Worm (Caenorhabditis elegans) whole organism, L1 larva: ENCODE measurements around the gene yap-1.

Source experiments
- C16A3.4 ChIP-seq: fragments of 150-350 bp; optimal IDR thresholded peaks from 2 replicates; lab custom pipeline; 2014; ENCODE audit warnings: missing biosample characterization, missing genetic modification characterization
- Y116A8C.19 ChIP-seq: sonication (generic microtip); optimal IDR thresholded peaks from 2 replicates; lab custom pipeline; 2016; ENCODE audit warnings: missing compliant biosample characterization, missing genetic modification characterization, borderline replicate concordance
- aha-1 ChIP-seq: fragments of 150-350 bp; optimal IDR thresholded peaks from 2 replicates; lab custom pipeline; 2014; ENCODE audit warnings: missing biosample characterization, missing genetic modification characterization
- ama-1 ChIP-seq: fragments of 150-350 bp; optimal IDR thresholded peaks from 2 replicates; lab custom pipeline; 2014
- blmp-1 ChIP-seq: fragments of 150-350 bp; optimal IDR thresholded peaks from 2 replicates; lab custom pipeline; 2014; ENCODE audit warnings: missing biosample characterization, missing genetic modification characterization
- dsc-1 ChIP-seq: sonication (generic microtip); optimal IDR thresholded peaks from 2 replicates; lab custom pipeline; 2016; ENCODE audit warnings: mild to moderate bottlenecking, missing genetic modification characterization, missing compliant biosample characterization
- efl-1 ChIP-seq, 4 experiments: fragments of 150-350 bp; optimal IDR thresholded peaks in 3 of 4; peaks in 1 of 4; 1 replicate in 1 of 4; 2 replicates in 3 of 4; lab custom pipeline; 2014; ENCODE audit warnings: missing biosample characterization in 2 of 4, missing genetic modification characterization in 2 of 4, missing genetic modification reagents in 2 of 4
- egl-27 ChIP-seq, 2 experiments: fragments of 150-350 bp in 1 of 2; sonication (generic microtip); optimal IDR thresholded peaks; 3 replicates each; lab custom pipeline; 2017 to 2018; ENCODE audit warnings: missing biosample characterization in 2 of 2, missing genetic modification characterization in 2 of 2, missing genetic modification reagents in 2 of 2
- elt-3 ChIP-seq, 6 experiments: fragments of 150-350 bp in 1 of 6; sonication (generic microtip); optimal IDR thresholded peaks; 2 replicates each; lab custom pipeline; 2017 to 2018; ENCODE audit warnings: missing biosample characterization in 6 of 6, missing genetic modification characterization in 6 of 6, inconsistent platforms in 1 of 6
- fkh-8 ChIP-seq: sonication (generic microtip); optimal IDR thresholded peaks from 2 replicates; lab custom pipeline; 2016; ENCODE audit warnings: mild to moderate bottlenecking, missing genetic modification characterization, missing compliant biosample characterization
- grh-1 ChIP-seq: fragments of 200-800 bp; sonication (Bioruptor generic); IDR thresholded peaks from 2 replicates; pipeline ENCODE4 v1.3.6; 2022; ENCODE audit warnings: missing genetic modification reagents, missing genetic modification characterization, missing compliant biosample characterization
- hlh-17 ChIP-seq: fragments of 200-800 bp; sonication (Bioruptor generic); optimal IDR thresholded peaks from 2 replicates; lab custom pipeline; 2018; ENCODE audit warnings: missing genetic modification characterization, mild to moderate bottlenecking, missing compliant biosample characterization, moderate library complexity, borderline replicate concordance
- irx-1 ChIP-seq: sonication (generic microtip); optimal IDR thresholded peaks from 2 replicates; lab custom pipeline; 2016; ENCODE audit warnings: missing genetic modification characterization, missing compliant biosample characterization
- isw-1 ChIP-seq: fragments of 200-800 bp; sonication (Bioruptor generic); IDR thresholded peaks from 2 replicates; pipeline ENCODE4 v1.3.6; 2022; ENCODE audit warnings: missing genetic modification characterization, missing compliant biosample characterization
- lin-13 ChIP-seq: fragments of 150-350 bp; optimal IDR thresholded peaks from 2 replicates; lab custom pipeline; 2014; ENCODE audit warnings: missing biosample characterization, missing genetic modification reagents, missing genetic modification characterization
- lin-14 ChIP-seq: fragments of 200-800 bp; sonication (Bioruptor generic); optimal IDR thresholded peaks from 2 replicates; lab custom pipeline; 2018; ENCODE audit warnings: mild to moderate bottlenecking, missing genetic modification characterization, moderate library complexity, missing compliant biosample characterization
- lin-15B ChIP-seq: fragments of 150-350 bp; sonication (generic microtip); optimal IDR thresholded peaks from 3 replicates; lab custom pipeline; 2014; ENCODE audit warnings: missing biosample characterization, missing genetic modification characterization
- nhr-11 ChIP-seq: fragments of 150-350 bp; optimal IDR thresholded peaks from 2 replicates; lab custom pipeline; 2014; ENCODE audit warnings: missing biosample characterization, missing genetic modification characterization
- nhr-12 ChIP-seq: sonication (generic microtip); optimal IDR thresholded peaks from 2 replicates; lab custom pipeline; 2017; ENCODE audit warnings: missing biosample characterization, missing genetic modification characterization
- nhr-47 ChIP-seq: sonication (generic microtip); optimal IDR thresholded peaks from 2 replicates; lab custom pipeline; 2016; ENCODE audit warnings: mild to moderate bottlenecking, missing genetic modification characterization, moderate library complexity, missing compliant biosample characterization
- nhr-71 ChIP-seq: sonication (generic microtip); optimal IDR thresholded peaks from 2 replicates; lab custom pipeline; 2016; ENCODE audit warnings: mild to moderate bottlenecking, missing genetic modification characterization, moderate library complexity, missing compliant biosample characterization
- nhr-76 ChIP-seq: sonication (generic microtip); optimal IDR thresholded peaks from 2 replicates; lab custom pipeline; 2017; ENCODE audit warnings: missing biosample characterization, missing genetic modification characterization
- nhr-85 ChIP-seq: sonication (generic microtip); peaks from one replicate; lab custom pipeline; 2016; ENCODE audit warnings: missing genetic modification characterization, inconsistent platforms, missing compliant biosample characterization
- pax-3 ChIP-seq: fragments of 200-800 bp; sonication (Bioruptor generic); optimal IDR thresholded peaks from 2 replicates; lab custom pipeline; 2018; ENCODE audit warnings: mild to moderate bottlenecking, missing genetic modification characterization, moderate library complexity, missing compliant biosample characterization
- skn-1 ChIP-seq: fragments of 150-350 bp; optimal IDR thresholded peaks from 2 replicates; lab custom pipeline; 2014; ENCODE audit warnings: missing biosample characterization, missing genetic modification characterization
- snu-23 ChIP-seq: sonication (generic microtip); optimal IDR thresholded peaks from 2 replicates; lab custom pipeline; 2016; ENCODE audit warnings: missing genetic modification characterization, missing compliant biosample characterization
- sox-4 ChIP-seq: sonication (generic microtip); optimal IDR thresholded peaks from 2 replicates; lab custom pipeline; 2016; ENCODE audit warnings: missing genetic modification characterization, missing compliant biosample characterization
- tbx-2 ChIP-seq: sonication (generic microtip); optimal IDR thresholded peaks from 2 replicates; lab custom pipeline; 2016; ENCODE audit warnings: missing genetic modification characterization, missing compliant biosample characterization
- tlp-1 ChIP-seq: fragments of 150-350 bp; optimal IDR thresholded peaks from 2 replicates; lab custom pipeline; 2014; ENCODE audit warnings: missing biosample characterization, missing genetic modification characterization
- unc-86 ChIP-seq: sonication (generic microtip); optimal IDR thresholded peaks from 2 replicates; lab custom pipeline; 2016; ENCODE audit warnings: missing genetic modification characterization, missing compliant biosample characterization
- unc-98 ChIP-seq: fragments of 200-800 bp; sonication (Bioruptor generic); IDR thresholded peaks from 2 replicates; pipeline ENCODE4 v1.3.6; 2022; ENCODE audit warnings: missing genetic modification characterization, missing compliant biosample characterization
- zag-1 ChIP-seq: fragments of 150-350 bp; optimal IDR thresholded peaks from 2 replicates; lab custom pipeline; 2014; ENCODE audit warnings: missing biosample characterization, missing genetic modification characterization
- zip-4 ChIP-seq: fragments of 200-800 bp; sonication (Bioruptor generic); optimal IDR thresholded peaks from 2 replicates; lab custom pipeline; 2018; ENCODE audit warnings: mild to moderate bottlenecking, missing genetic modification characterization, moderate library complexity, missing compliant biosample characterization
- ztf-11 ChIP-seq, 2 experiments: sonication (generic microtip); optimal IDR thresholded peaks; 2 replicates each; lab custom pipeline; 2016 to 2017; ENCODE audit warnings: missing genetic modification characterization in 2 of 2, missing biosample characterization in 1 of 2, missing compliant biosample characterization in 1 of 2
- ztf-4 ChIP-seq: fragments of 150-350 bp; optimal IDR thresholded peaks from 2 replicates; lab custom pipeline; 2014; ENCODE audit warnings: missing biosample characterization, missing genetic modification characterization

The yap-1 gene

DNA sequence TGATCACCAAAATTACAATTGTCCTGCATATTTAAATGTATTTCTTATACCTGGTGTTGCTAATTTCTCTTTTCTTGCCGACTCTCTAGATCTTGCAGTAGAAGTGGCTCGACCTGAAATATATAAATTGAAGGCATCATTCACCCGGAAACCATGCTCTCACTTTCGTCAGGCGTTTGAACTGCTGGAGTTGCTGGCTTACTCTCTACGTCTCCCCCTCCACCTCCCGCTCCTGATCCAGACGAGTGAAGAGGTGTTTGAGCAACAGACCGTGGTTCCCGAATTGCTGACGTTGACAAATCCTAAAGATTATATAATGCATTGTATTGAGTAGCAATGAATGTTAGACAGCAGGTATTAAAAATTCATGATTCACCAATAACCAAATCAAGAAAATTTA lies 21.5 kb upstream of the yap-1 start:
- no peak for TF ChIP-seq zag-1 (tag; lab: Kevin White, UChicago)
- no peak for TF ChIP-seq unc-98 (GFP tag; lab: Robert Waterston, UW)
- TF ChIP-seq sox-4 (tag; lab: Kevin White, UChicago) = no peak
- TF ChIP-seq elt-3 (tag; optimal IDR thresholded peaks at IDR 0.05; lab: Kevin White, UChicago) = no peak
- TF ChIP-seq snu-23 (GFP tag; lab: Kevin White, UChicago) = no peak
- TF ChIP-seq zip-4 (GFP tag; lab: Kevin White, UChicago) = no peak
- TF ChIP-seq dsc-1 (tag; lab: Kevin White, UChicago) = no peak
- TF ChIP-seq lin-14 (GFP tag; lab: Kevin White, UChicago) = no peak

DNA sequence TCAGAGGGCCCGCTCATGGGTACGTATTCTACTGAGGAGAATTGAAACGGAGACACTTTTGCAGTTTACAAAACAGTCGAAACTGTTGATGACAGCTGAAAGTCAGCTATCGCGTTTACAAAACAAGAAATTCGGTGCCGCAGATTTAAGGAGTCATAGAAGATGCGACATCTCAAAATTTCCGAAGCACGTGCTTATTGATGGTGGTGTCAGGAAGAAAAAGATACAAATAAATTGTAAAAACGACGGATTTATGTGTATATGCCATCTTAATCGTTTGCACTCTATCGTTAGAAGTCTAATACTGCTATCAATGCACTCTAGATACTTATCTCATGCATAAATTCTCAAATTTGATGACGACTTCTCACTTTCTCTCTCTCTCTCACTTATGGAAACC lies 17.5 kb upstream of the yap-1 start, which contains the start of gene F13E6.2:
TSS of gene F13E6.2 (minus strand) at position 101 of the 400 bp plus-strand sequence.
- TF ChIP-seq grh-1 (no peak), efl-1 (optimal IDR thresholded peaks at IDR 0.05; lab: Kevin White, UChicago) (no peak), efl-1 (GFP tag; optimal IDR thresholded peaks at IDR 0.05 in 1 of 2; lab: Kevin White, UChicago) (no peak), fkh-8 (tag; lab: Kevin White, UChicago) (no peak)

DNA sequence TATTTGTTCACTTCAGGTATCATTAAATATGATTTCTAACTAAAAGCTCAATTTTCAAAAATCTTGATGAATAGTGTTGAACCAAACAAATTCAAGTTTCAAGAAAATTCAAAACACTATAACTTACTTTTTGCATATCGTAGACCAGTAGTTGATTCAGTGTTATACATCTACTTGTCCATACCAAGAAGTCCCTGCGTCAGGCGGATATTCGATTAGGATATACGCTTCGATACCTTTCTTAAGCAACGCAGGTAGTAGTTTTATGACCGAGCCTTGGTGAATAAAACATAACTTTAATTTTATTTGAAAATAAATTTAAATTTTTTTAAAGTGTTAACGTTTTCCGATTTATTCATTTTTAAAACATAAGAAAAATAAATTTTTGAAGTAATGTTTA lies 16.4 kb upstream of the yap-1 start:
- peak; percentile 37 for TF ChIP-seq nhr-47 (tag; lab: Kevin White, UChicago)
- TF ChIP-seq C16A3.4 (tag; lab: Kevin White, UChicago) = no peak
- peak; percentile 20 for TF ChIP-seq lin-14 (GFP tag; lab: Kevin White, UChicago)
- no peak for TF ChIP-seq tbx-2 (tag; lab: Kevin White, UChicago)
- TF ChIP-seq nhr-71 (tag; lab: Kevin White, UChicago) = peak; percentile 55
- peak; percentile 70 for TF ChIP-seq fkh-8 (tag; lab: Kevin White, UChicago)
- TF ChIP-seq ztf-4 (tag; lab: Kevin White, UChicago) = peak; percentile 28
- TF ChIP-seq efl-1 (optimal IDR thresholded peaks at IDR 0.05; lab: Kevin White, UChicago) = no peak
- peak in 1 of 2 experiments; percentile 37 for TF ChIP-seq efl-1 (GFP tag; optimal IDR thresholded peaks at IDR 0.05 in 1 of 2; lab: Kevin White, UChicago)
- TF ChIP-seq ama-1 = peak; percentile 8
- TF ChIP-seq dsc-1 (tag; lab: Kevin White, UChicago) = no peak
- no peak for TF ChIP-seq pax-3 (tag; lab: Kevin White, UChicago)
- TF ChIP-seq nhr-76 = no peak
- TF ChIP-seq, all 84 proteins: peak for 7

DNA sequence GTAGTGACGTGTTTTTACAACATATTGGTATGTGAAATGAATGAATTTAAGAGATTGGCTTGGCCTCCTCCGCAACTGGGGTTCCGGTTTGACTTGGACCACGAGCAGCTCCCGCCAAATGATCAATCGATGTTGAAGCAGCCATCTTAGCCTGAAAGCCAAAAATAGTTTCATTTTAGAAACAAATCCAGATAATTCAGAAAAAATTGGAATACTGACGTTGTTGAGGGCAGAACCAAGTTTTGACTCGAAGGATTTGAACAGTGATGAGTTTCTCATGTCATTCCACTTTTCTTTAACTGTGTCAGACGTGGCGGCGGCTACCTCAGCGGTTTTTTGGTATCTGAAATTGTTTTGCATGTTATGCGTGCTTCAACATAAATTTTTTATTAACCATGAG lies 15.8 kb upstream of the yap-1 start:
- TF ChIP-seq nhr-85 (tag; lab: Kevin White, UChicago) (peak; percentile 70), aha-1 (tag; lab: Kevin White, UChicago) (no peak), Y116A8C.19 (tag; lab: Kevin White, UChicago) (no peak), efl-1 (optimal IDR thresholded peaks at IDR 0.05; lab: Kevin White, UChicago) (no peak), efl-1 (GFP tag; optimal IDR thresholded peaks at IDR 0.05 in 1 of 2; lab: Kevin White, UChicago) (no peak), lin-14 (GFP tag; lab: Kevin White, UChicago) (no peak), nhr-11 (tag; lab: Kevin White, UChicago) (no peak), tlp-1 (tag; lab: Kevin White, UChicago) (no peak)
- TF ChIP-seq, all 84 proteins: peak for 1

DNA sequence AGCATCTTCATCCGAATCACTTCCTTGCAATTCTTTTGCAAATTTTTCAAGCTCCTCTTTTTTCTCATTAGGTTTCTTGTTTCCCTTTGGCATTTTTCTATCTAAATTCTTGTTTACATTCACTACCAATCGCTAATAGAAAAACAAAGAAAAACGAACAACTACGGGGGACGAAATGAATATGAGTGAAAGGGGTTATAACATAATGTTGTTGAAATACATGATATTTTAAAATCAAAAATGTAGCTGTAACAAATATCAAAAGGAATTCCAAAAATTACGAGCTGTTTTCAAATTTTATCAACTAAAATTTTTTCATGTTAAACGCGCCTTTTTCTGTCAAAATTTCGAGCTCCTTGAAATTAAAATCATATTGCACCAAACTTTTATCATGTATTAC lies 14.7 kb upstream of the yap-1 start, which contains the start of gene F13E6.1:
TSS of gene F13E6.1 (minus strand) at position 101 of the 400 bp plus-strand sequence.
- TF ChIP-seq hlh-17 (no peak), blmp-1 (tag; lab: Kevin White, UChicago) (no peak), ztf-11 (tag; optimal IDR thresholded peaks at IDR 0.05; lab: Kevin White, UChicago) (no peak), nhr-12 (tag; lab: Kevin White, UChicago) (no peak), unc-86 (tag; lab: Kevin White, UChicago) (no peak), irx-1 (tag; lab: Kevin White, UChicago) (no peak), nhr-85 (tag; lab: Kevin White, UChicago) (no peak), lin-13 (no peak), isw-1 (GFP tag; lab: Robert Waterston, UW) (no peak), egl-27 (tag; optimal IDR thresholded peaks at IDR 0.05; lab: Kevin White, UChicago) (no peak), lin-15B (tag; lab: Kevin White, UChicago) (no peak), fkh-8 (tag; lab: Kevin White, UChicago) (no peak), elt-3 (tag; optimal IDR thresholded peaks at IDR 0.05; lab: Kevin White, UChicago) (no peak), skn-1 (tag; lab: Kevin White, UChicago) (no peak)
